Fruit fly (Drosophila melanogaster) whole organism, embryonic: ENCODE measurements around the gene Nopp140.

Experiments
- Awh ChIP-seq: fragments of 200-800 bp; sonication (Bioruptor generic); IDR thresholded peaks from 2 replicates; pipeline ENCODE4, ENCODE4 v1.3.6; 2022; ENCODE audit warnings: missing biosample characterization, missing genetic modification characterization
- Bdp1 ChIP-seq: fragments of 200-800 bp; sonication (Bioruptor generic); optimal IDR thresholded peaks from 3 replicates; lab custom pipeline; 2016; ENCODE audit warnings: missing biosample characterization, missing genetic modification characterization
- Bteb2 ChIP-seq: fragments of 200-800 bp; sonication (Bioruptor generic); optimal IDR thresholded peaks from 2 replicates; lab custom pipeline; 2016; ENCODE audit warnings: missing biosample characterization, missing genetic modification characterization
- CG11723 ChIP-seq: fragments of 200-800 bp; sonication (Bioruptor generic); optimal IDR thresholded peaks from 2 replicates; lab custom pipeline; 2017; ENCODE audit warnings: missing biosample characterization, mild to moderate bottlenecking, missing genetic modification characterization
- CG12769 ChIP-seq: fragments of 200-800 bp; sonication (Bioruptor generic); optimal IDR thresholded peaks from 2 replicates; lab custom pipeline; 2019; ENCODE audit warnings: missing biosample characterization, mild to moderate bottlenecking, missing genetic modification characterization, moderate library complexity
- CG14667 ChIP-seq: fragments of 200-800 bp; sonication (Bioruptor generic); IDR thresholded peaks from 2 replicates; pipeline ENCODE4 v1.3.6; 2022; ENCODE audit warnings: missing biosample characterization, missing genetic modification characterization
- CG14710 ChIP-seq: fragments of 200-800 bp; sonication (Bioruptor generic); optimal IDR thresholded peaks from 3 replicates; lab custom pipeline; 2019; ENCODE audit warnings: missing biosample characterization, mild to moderate bottlenecking, missing genetic modification characterization, moderate library complexity
- CG1792 ChIP-seq: fragments of 200-800 bp; sonication (Bioruptor generic); optimal IDR thresholded peaks from 2 replicates; lab custom pipeline; 2016; ENCODE audit warnings: missing biosample characterization, missing genetic modification characterization
- CG2199 ChIP-seq: fragments of 200-800 bp; sonication (Bioruptor generic); IDR thresholded peaks from 3 replicates; pipeline ENCODE4 v1.3.6; 2022; ENCODE audit warnings: missing biosample characterization, missing genetic modification characterization
- CG31365 ChIP-seq: fragments of 200-800 bp; sonication (Bioruptor generic); optimal IDR thresholded peaks from 2 replicates; lab custom pipeline; 2018; ENCODE audit warnings: missing biosample characterization, mild to moderate bottlenecking, missing genetic modification characterization
- CG31388 ChIP-seq: fragments of 200-800 bp; sonication (Bioruptor generic); optimal IDR thresholded peaks from 2 replicates; lab custom pipeline; 2016; ENCODE audit warnings: missing biosample characterization, missing genetic modification characterization
- CG6791 ChIP-seq: fragments of 200-800 bp; sonication (Bioruptor generic); IDR thresholded peaks from 3 replicates; pipeline ENCODE4 v1.3.6; 2022; ENCODE audit warnings: missing biosample characterization, missing genetic modification characterization; ENCODE audit not compliant: partially characterized antibody
- CG7271 ChIP-seq: fragments of 200-800 bp; sonication (Bioruptor generic); optimal IDR thresholded peaks from 2 replicates; lab custom pipeline; 2018; ENCODE audit warnings: missing biosample characterization, mild to moderate bottlenecking, missing genetic modification characterization, moderate library complexity
- CG7839 ChIP-seq: fragments of 200-800 bp; sonication (Bioruptor generic); optimal IDR thresholded peaks from 3 replicates; lab custom pipeline; 2018; ENCODE audit warnings: missing biosample characterization, mild to moderate bottlenecking, missing genetic modification characterization, moderate library complexity
- CG8478 ChIP-seq: fragments of >200 bp; optimal IDR thresholded peaks from 2 replicates; lab custom pipeline; 2018
- CG8924 ChIP-seq: fragments of 200-800 bp; optimal IDR thresholded peaks from 3 replicates; lab custom pipeline; 2019; ENCODE audit warnings: missing biosample characterization, mild to moderate bottlenecking, missing genetic modification characterization, moderate library complexity
- CG9437 ChIP-seq: fragments of 200-800 bp; sonication (Bioruptor generic); optimal IDR thresholded peaks from 2 replicates; lab custom pipeline; 2018; ENCODE audit warnings: missing biosample characterization, mild to moderate bottlenecking, missing genetic modification characterization
- CG9932 ChIP-seq: fragments of 200-800 bp; sonication (Bioruptor generic); IDR thresholded peaks from 2 replicates; pipeline ENCODE4 v1.3.6; 2022; ENCODE audit warnings: missing biosample characterization, missing genetic modification characterization
- CrebB ChIP-seq: fragments of 200-800 bp; sonication (Bioruptor generic); optimal IDR thresholded peaks from 3 replicates; lab custom pipeline; 2018; ENCODE audit warnings: missing biosample characterization, mild to moderate bottlenecking, missing genetic modification characterization
- Deaf1 ChIP-seq: fragments of 200-800 bp; optimal IDR thresholded peaks from 3 replicates; lab custom pipeline; 2019; ENCODE audit warnings: missing biosample characterization, mild to moderate bottlenecking, missing genetic modification characterization, moderate library complexity
- Dip3 ChIP-seq: fragments of 200-800 bp; sonication (Bioruptor generic); optimal IDR thresholded peaks from 3 replicates; lab custom pipeline; 2016; ENCODE audit warnings: missing biosample characterization, missing genetic modification characterization
- Doc2 ChIP-seq: fragments of 200-800 bp; sonication (Bioruptor generic); IDR thresholded peaks from 2 replicates; pipeline ENCODE4 v1.3.6; 2022; ENCODE audit warnings: missing biosample characterization, missing genetic modification characterization
- Ets65A ChIP-seq: fragments of 200-800 bp; sonication (Bioruptor generic); peaks from one replicate; lab custom pipeline; 2016; ENCODE audit warnings: missing biosample characterization, missing genetic modification characterization
- HLH54F ChIP-seq: fragments of 200-800 bp; sonication (Bioruptor generic); optimal IDR thresholded peaks from 3 replicates; lab custom pipeline; 2016; ENCODE audit warnings: missing biosample characterization, missing genetic modification characterization
- Hmr ChIP-seq: fragments of 200-800 bp; sonication (Bioruptor generic); optimal IDR thresholded peaks from 3 replicates; lab custom pipeline; 2017; ENCODE audit warnings: mild to moderate bottlenecking, missing biosample characterization, missing genetic modification reagents, missing genetic modification characterization
- Jarid2 ChIP-seq: fragments of 200-800 bp; sonication (Bioruptor generic); optimal IDR thresholded peaks from 3 replicates; lab custom pipeline; 2017; ENCODE audit warnings: mild to moderate bottlenecking, missing biosample characterization, missing genetic modification reagents, missing genetic modification characterization
- Lim3 ChIP-seq: fragments of 200-800 bp; sonication (Bioruptor generic); IDR thresholded peaks from 2 replicates; pipeline ENCODE4 v1.3.6; 2022; ENCODE audit warnings: missing biosample characterization, missing genetic modification characterization
- MBD-R2 ChIP-seq: fragments of 200-800 bp; sonication (Bioruptor generic); IDR thresholded peaks from 2 replicates; pipeline ENCODE4 v1.3.6; 2022; ENCODE audit warnings: missing biosample characterization, missing genetic modification characterization
- PHDP ChIP-seq: fragments of 200-800 bp; sonication (Bioruptor generic); optimal IDR thresholded peaks from 3 replicates; lab custom pipeline; 2018; ENCODE audit warnings: missing biosample characterization, mild to moderate bottlenecking, missing genetic modification characterization, moderate library complexity
- Pdp1 ChIP-seq, 2 experiments: fragments of 200-800 bp; sonication (Bioruptor generic); optimal IDR thresholded peaks; 3 replicates each; lab custom pipeline; 2016; ENCODE audit warnings: missing biosample characterization in 2 of 2, missing genetic modification characterization in 2 of 2, mild to moderate bottlenecking in 1 of 2, moderate library complexity in 1 of 2
- Ravus ChIP-seq: fragments of 200-800 bp; sonication (Bioruptor generic); IDR thresholded peaks from 2 replicates; pipeline ENCODE4 v1.3.6; 2022; ENCODE audit warnings: missing biosample characterization, missing genetic modification characterization
- Sry-β ChIP-seq: fragments of 200-800 bp; sonication (Bioruptor generic); optimal IDR thresholded peaks from 2 replicates; lab custom pipeline; 2018; ENCODE audit warnings: missing biosample characterization, mild to moderate bottlenecking, missing genetic modification characterization, moderate library complexity
- al ChIP-seq: fragments of 200-800 bp; sonication (Bioruptor generic); IDR thresholded peaks from 2 replicates; pipeline ENCODE4 v1.3.6; 2022; ENCODE audit warnings: missing biosample characterization, missing genetic modification characterization
- bcd ChIP-seq: fragments of 200-800 bp; sonication (Bioruptor generic); optimal IDR thresholded peaks from 2 replicates; lab custom pipeline; 2017; ENCODE audit warnings: missing biosample characterization, mild to moderate bottlenecking, missing genetic modification characterization
- croc ChIP-seq: fragments of 200-800 bp; sonication (Bioruptor generic); conservative IDR thresholded peaks from 3 replicates; pipeline ENCODE4 v1.3.6; 2022; ENCODE audit warnings: missing biosample characterization, missing genetic modification characterization
- dpn ChIP-seq, 2 experiments: fragments of 200-800 bp; sonication (Bioruptor generic); optimal IDR thresholded peaks; 3 replicates each; lab custom pipeline; 2016; ENCODE audit warnings: missing biosample characterization in 2 of 2, missing genetic modification characterization in 2 of 2
- en ChIP-seq: fragments of 200-800 bp; sonication (Bioruptor generic); optimal IDR thresholded peaks from 2 replicates; lab custom pipeline; 2016; ENCODE audit warnings: missing biosample characterization, missing genetic modification characterization
- eve ChIP-seq, 2 experiments: fragments of >200 bp; optimal IDR thresholded peaks; 2 replicates each; lab custom pipeline; 2017; ENCODE audit warnings: missing biosample characterization in 2 of 2, missing genetic modification characterization in 2 of 2
- eyg ChIP-seq: fragments of 200-800 bp; sonication (Bioruptor generic); optimal IDR thresholded peaks from 3 replicates; lab custom pipeline; 2016; ENCODE audit warnings: missing biosample characterization, missing genetic modification characterization
- fd96Cb ChIP-seq: fragments of 200-800 bp; sonication (Bioruptor generic); optimal IDR thresholded peaks from 2 replicates; lab custom pipeline; 2018; ENCODE audit warnings: missing biosample characterization, mild to moderate bottlenecking, missing genetic modification characterization, moderate library complexity
- fru ChIP-seq: fragments of >200 bp; optimal IDR thresholded peaks from 2 replicates; lab custom pipeline; 2017
- kni ChIP-seq: fragments of 200-800 bp; sonication (Bioruptor generic); optimal IDR thresholded peaks from 3 replicates; lab custom pipeline; 2017; ENCODE audit warnings: mild to moderate bottlenecking, missing biosample characterization, missing genetic modification reagents, missing genetic modification characterization
- lmd ChIP-seq: fragments of 200-800 bp; sonication (Bioruptor generic); IDR thresholded peaks from 2 replicates; pipeline ENCODE4 v1.3.6; 2022; ENCODE audit warnings: missing biosample characterization, missing genetic modification characterization
- luna ChIP-seq: fragments of 200-800 bp; sonication (Bioruptor generic); optimal IDR thresholded peaks from 2 replicates; lab custom pipeline; 2016; ENCODE audit warnings: missing biosample characterization, missing genetic modification characterization
- mld ChIP-seq: fragments of 200-800 bp; sonication (Bioruptor generic); IDR thresholded peaks from 3 replicates; pipeline ENCODE4 v1.3.6; 2022; ENCODE audit warnings: missing biosample characterization, missing genetic modification characterization; ENCODE audit not compliant: partially characterized antibody
- nau ChIP-seq: fragments of 200-800 bp; sonication (Bioruptor generic); optimal IDR thresholded peaks from 3 replicates; lab custom pipeline; 2017; ENCODE audit warnings: missing biosample characterization, mild to moderate bottlenecking, missing genetic modification characterization, missing genetic modification reagents
- repo ChIP-seq: fragments of 200-800 bp; sonication (Bioruptor generic); optimal IDR thresholded peaks from 2 replicates; lab custom pipeline; 2016; ENCODE audit warnings: missing biosample characterization, missing genetic modification characterization
- rib ChIP-seq: fragments of 200-800 bp; sonication (Bioruptor generic); IDR thresholded peaks from 2 replicates; pipeline ENCODE4 v1.3.6; 2022; ENCODE audit warnings: missing biosample characterization, missing genetic modification characterization
- ro ChIP-seq: fragments of 200-800 bp; sonication (Bioruptor generic); IDR thresholded peaks from 2 replicates; pipeline ENCODE4 v1.3.6; 2022; ENCODE audit warnings: missing biosample characterization, missing genetic modification characterization
- scrt ChIP-seq: fragments of 200-800 bp; sonication (Bioruptor generic); optimal IDR thresholded peaks from 2 replicates; lab custom pipeline; 2018; ENCODE audit warnings: missing biosample characterization, mild to moderate bottlenecking, missing genetic modification characterization, moderate library complexity
- sna ChIP-seq: fragments of 200-800 bp; sonication (Bioruptor generic); IDR thresholded peaks from 2 replicates; pipeline ENCODE4 v1.3.6; 2022; ENCODE audit warnings: missing biosample characterization, missing genetic modification characterization; ENCODE audit not compliant: partially characterized antibody
- zf30C ChIP-seq: fragments of 200-800 bp; sonication (Bioruptor generic); optimal IDR thresholded peaks from 3 replicates; lab custom pipeline; 2018; ENCODE audit warnings: missing biosample characterization, mild to moderate bottlenecking, missing genetic modification characterization

Nopp140 gene

DNA sequence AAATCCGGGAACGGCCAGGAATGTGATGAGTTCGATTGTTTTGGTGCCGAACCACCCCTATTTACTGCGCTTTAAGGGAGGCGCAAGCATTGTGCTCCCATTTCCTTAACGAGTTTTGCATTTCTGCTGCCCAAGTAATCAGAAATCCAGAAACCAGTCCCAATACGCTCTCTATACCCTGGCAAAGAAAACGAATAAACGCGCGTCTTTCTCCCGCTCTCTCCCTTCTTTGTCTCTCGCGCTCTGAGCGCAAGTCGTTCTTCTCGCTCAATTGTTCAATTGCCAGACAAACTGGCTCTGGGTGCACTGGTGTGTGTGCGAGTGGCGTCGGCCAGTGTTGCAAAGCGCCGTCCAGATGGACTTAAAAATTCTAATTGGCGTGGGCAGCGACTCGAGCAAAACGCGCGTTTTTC lies 47.8 kb downstream of the Nopp140 start (continued):
- TF ChIP-seq dpn (GFP tag; optimal IDR thresholded peaks at IDR 0.05; lab: Kevin White, UChicago) (peak; percentile 98 to 99), Pdp1 (GFP tag; optimal IDR thresholded peaks at IDR 0.05; lab: Kevin White, UChicago) (peak; percentile 96 to 98), MBD-R2 (GFP tag; lab: Robert Waterston, UW) (peak; percentile 92), CG2199 (GFP tag; lab: Robert Waterston, UW) (peak; percentile 98), Hmr (GFP tag; lab: Kevin White, UChicago) (peak; percentile 95), eve (GFP tag; optimal IDR thresholded peaks at IDR 0.05; lab: Kevin White, UChicago) (peak; percentile 87 to 92), Dip3 (GFP tag; lab: Kevin White, UChicago) (peak; percentile 97), luna (GFP tag; lab: Kevin White, UChicago) (peak; percentile 86), CG7839 (tag; lab: Kevin White, UChicago) (peak; percentile 96), Lim3 (peak; percentile 95), CG8924 (tag; lab: Kevin White, UChicago) (peak; percentile 96), CG1792 (GFP tag; lab: Kevin White, UChicago) (peak; percentile 94), scrt (GFP tag; lab: Kevin White, UChicago) (peak; percentile 85), fru (lab: Kevin White, UChicago) (no peak), bcd (GFP tag; lab: Kevin White, UChicago) (peak; percentile 97), Sry-β (peak; percentile 48), ro (GFP tag; lab: Robert Waterston, UW) (peak; percentile 95), Doc2 (peak; percentile 90), kni (GFP tag; lab: Kevin White, UChicago) (peak; percentile 94), Bteb2 (GFP tag; lab: Kevin White, UChicago) (peak; percentile 94), CG6791 (GFP tag; lab: Robert Waterston, UW) (peak; percentile 52; the same call in 2 of the 3 replicates), CG9437 (peak; percentile 84), Jarid2 (GFP tag; lab: Kevin White, UChicago) (peak; percentile 79), lmd (peak; percentile 99), CG12769 (tag; lab: Kevin White, UChicago) (peak; percentile 99), CG14710 (peak; percentile 94), nau (GFP tag; lab: Kevin White, UChicago) (peak; percentile 89), eyg (GFP tag; lab: Kevin White, UChicago) (peak; percentile 96), Deaf1 (tag; lab: Kevin White, UChicago) (peak; percentile 78), HLH54F (GFP tag; lab: Kevin White, UChicago) (peak; percentile 98), Ets65A (GFP tag; lab: Kevin White, UChicago) (peak; percentile 100), PHDP (tag; lab: Kevin White, UChicago) (peak; percentile 96), CG14667 (GFP tag; lab: Robert Waterston, UW) (peak; percentile 98), CG11723 (GFP tag; lab: Kevin White, UChicago) (peak; percentile 88), CrebB (tag; lab: Kevin White, UChicago) (peak; percentile 94), al (peak; percentile 97), CG31388 (GFP tag; lab: Kevin White, UChicago) (peak; percentile 84), Ravus (GFP tag; lab: Robert Waterston, UW) (peak; percentile 92), Awh (GFP tag; lab: Robert Waterston, UW) (peak; percentile 99), rib (GFP tag; lab: Robert Waterston, UW) (peak; percentile 95), en (GFP tag; lab: Kevin White, UChicago) (peak; percentile 94), CG7271 (tag; lab: Kevin White, UChicago) (peak; percentile 89), mld (no peak), zf30C (no peak), repo (GFP tag; lab: Kevin White, UChicago) (peak; percentile 97), sna (GFP tag; lab: Robert Waterston, UW) (no peak), CG8478 (peak; percentile 27), croc (GFP tag; lab: Robert Waterston, UW) (peak; percentile 97), CG9932 (GFP tag; lab: Robert Waterston, UW) (peak; percentile 98), Bdp1 (GFP tag; lab: Kevin White, UChicago) (peak; percentile 94), CG31365 (tag; lab: Kevin White, UChicago) (peak; percentile 82), fd96Cb (peak; percentile 97)
